Fruit fly (Drosophila melanogaster) whole organism, embryonic: ENCODE results near the gene Sps2.

Experiments used
- BtbVII ChIP-seq: fragments of 200-800 bp; sonication (Bioruptor generic); optimal IDR thresholded peaks from 3 replicates; lab custom pipeline; 2017; ENCODE audit warnings: missing biosample characterization, mild to moderate bottlenecking, missing genetic modification characterization
- CG10209 ChIP-seq: fragments of 200-800 bp; sonication (Bioruptor generic); optimal IDR thresholded peaks from 3 replicates; lab custom pipeline; 2017; ENCODE audit warnings: missing biosample characterization, mild to moderate bottlenecking, missing genetic modification characterization, missing genetic modification reagents
- CG10979 ChIP-seq: fragments of 200-800 bp; sonication (Bioruptor generic); optimal IDR thresholded peaks from 2 replicates; lab custom pipeline; 2018; ENCODE audit warnings: missing biosample characterization, mild to moderate bottlenecking, missing genetic modification characterization, moderate library complexity
- CG12104 ChIP-seq: fragments of 200-800 bp; sonication (Bioruptor generic); optimal IDR thresholded peaks from 3 replicates; lab custom pipeline; 2016; ENCODE audit warnings: missing biosample characterization, missing genetic modification characterization
- CG13775 ChIP-seq: fragments of 200-800 bp; sonication (Bioruptor generic); optimal IDR thresholded peaks from 3 replicates; lab custom pipeline; 2017; ENCODE audit warnings: missing biosample characterization, mild to moderate bottlenecking, missing genetic modification characterization
- CG14014 ChIP-seq: fragments of 200-800 bp; sonication (Bioruptor generic); IDR thresholded peaks from 2 replicates; pipeline ENCODE4 v1.3.6; 2022; ENCODE audit warnings: missing biosample characterization, missing genetic modification characterization
- CG14050 ChIP-seq: fragments of 200-800 bp; sonication (Bioruptor generic); IDR thresholded peaks from 3 replicates; pipeline ENCODE4 v1.3.6; 2022; ENCODE audit warnings: missing biosample characterization, missing genetic modification characterization
- CG14667 ChIP-seq: fragments of 200-800 bp; sonication (Bioruptor generic); IDR thresholded peaks from 2 replicates; pipeline ENCODE4 v1.3.6; 2022; ENCODE audit warnings: missing biosample characterization, missing genetic modification characterization
- CG15269 ChIP-seq: fragments of 200-800 bp; sonication (Bioruptor generic); optimal IDR thresholded peaks from 2 replicates; lab custom pipeline; 2018; ENCODE audit warnings: missing biosample characterization, mild to moderate bottlenecking, missing genetic modification characterization, moderate library complexity
- CG17802 ChIP-seq: fragments of 200-800 bp; sonication (Bioruptor generic); optimal IDR thresholded peaks from 2 replicates; lab custom pipeline; 2018; ENCODE audit warnings: missing biosample characterization, mild to moderate bottlenecking, missing genetic modification characterization, moderate library complexity
- CG17829 ChIP-seq: fragments of 200-800 bp; optimal IDR thresholded peaks from 2 replicates; lab custom pipeline; 2019; ENCODE audit warnings: missing biosample characterization, mild to moderate bottlenecking, missing genetic modification characterization, moderate library complexity
- CG2120 ChIP-seq: fragments of 200-800 bp; sonication (Bioruptor generic); optimal IDR thresholded peaks from 3 replicates; lab custom pipeline; 2016; ENCODE audit warnings: missing biosample characterization, missing genetic modification characterization
- CG2129 ChIP-seq: fragments of 200-800 bp; sonication (Bioruptor generic); IDR thresholded peaks from 2 replicates; pipeline ENCODE4 v1.3.6; 2022; ENCODE audit warnings: missing biosample characterization, missing genetic modification characterization; ENCODE audit not compliant: partially characterized antibody
- CG2712 ChIP-seq: fragments of 200-800 bp; optimal IDR thresholded peaks from 3 replicates; lab custom pipeline; 2019; ENCODE audit warnings: missing biosample characterization, mild to moderate bottlenecking, missing genetic modification characterization, moderate library complexity
- CG34224 ChIP-seq: fragments of 200-800 bp; sonication (Bioruptor generic); IDR thresholded peaks from 3 replicates; pipeline ENCODE4 v1.3.6; 2022; ENCODE audit warnings: missing biosample characterization, missing genetic modification characterization; ENCODE audit not compliant: partially characterized antibody
- CG4360 ChIP-seq: fragments of 200-800 bp; sonication (Bioruptor generic); IDR thresholded peaks from 2 replicates; pipeline ENCODE4 v1.3.6; 2022; ENCODE audit warnings: missing biosample characterization, missing genetic modification characterization
- CG6765 ChIP-seq: fragments of 200-800 bp; sonication (Bioruptor generic); optimal IDR thresholded peaks from 3 replicates; lab custom pipeline; 2017; ENCODE audit warnings: missing biosample characterization, mild to moderate bottlenecking, missing genetic modification characterization
- CG6791 ChIP-seq: fragments of 200-800 bp; sonication (Bioruptor generic); IDR thresholded peaks from 3 replicates; pipeline ENCODE4 v1.3.6; 2022; ENCODE audit warnings: missing biosample characterization, missing genetic modification characterization; ENCODE audit not compliant: partially characterized antibody
- CG7928 ChIP-seq: fragments of 200-800 bp; sonication (Bioruptor generic); optimal IDR thresholded peaks from 2 replicates; lab custom pipeline; 2017; ENCODE audit warnings: missing biosample characterization, mild to moderate bottlenecking, missing genetic modification characterization
- CG9609 ChIP-seq: fragments of 200-800 bp; sonication (Bioruptor generic); optimal IDR thresholded peaks from 3 replicates; lab custom pipeline; 2016; ENCODE audit warnings: missing biosample characterization, missing genetic modification characterization
- CrebB ChIP-seq: fragments of 200-800 bp; sonication (Bioruptor generic); optimal IDR thresholded peaks from 3 replicates; lab custom pipeline; 2018; ENCODE audit warnings: missing biosample characterization, mild to moderate bottlenecking, missing genetic modification characterization
- Dfd ChIP-seq, 2 experiments: fragments of >200 bp; optimal IDR thresholded peaks; 2 replicates each; lab custom pipeline; 2017; ENCODE audit warnings: missing biosample characterization in 2 of 2, missing genetic modification characterization in 2 of 2
- E2f2 ChIP-seq: fragments of 200-800 bp; sonication (Bioruptor generic); IDR thresholded peaks from 2 replicates; pipeline ENCODE4 v1.3.6; 2022; ENCODE audit warnings: missing biosample characterization, missing genetic modification characterization
- ERR ChIP-seq: fragments of 200-800 bp; sonication (Bioruptor generic); optimal IDR thresholded peaks from 2 replicates; lab custom pipeline; 2016; ENCODE audit warnings: missing biosample characterization, missing genetic modification characterization
- Fer2 ChIP-seq: fragments of 200-800 bp; sonication (Bioruptor generic); optimal IDR thresholded peaks from 2 replicates; lab custom pipeline; 2018; ENCODE audit warnings: missing biosample characterization, mild to moderate bottlenecking, missing genetic modification characterization, moderate library complexity
- HLHmδ ChIP-seq: fragments of 200-800 bp; sonication (Bioruptor generic); optimal IDR thresholded peaks from 2 replicates; lab custom pipeline; 2018; ENCODE audit warnings: missing biosample characterization, mild to moderate bottlenecking, missing genetic modification characterization, moderate library complexity
- Hr51 ChIP-seq, 2 experiments: fragments of 200-800 bp; sonication (Bioruptor generic); optimal IDR thresholded peaks; 2 replicates in 1 of 2; 3 replicates in 1 of 2; lab custom pipeline; 2016 to 2018; ENCODE audit warnings: missing biosample characterization in 2 of 2, missing genetic modification characterization in 2 of 2, mild to moderate bottlenecking in 1 of 2, moderate library complexity in 1 of 2
- Hsf ChIP-seq: fragments of 200-800 bp; sonication (Bioruptor generic); optimal IDR thresholded peaks from 3 replicates; lab custom pipeline; 2016; ENCODE audit warnings: missing biosample characterization, missing genetic modification characterization
- MTF-1 ChIP-seq: fragments of 200-800 bp; sonication (Bioruptor generic); optimal IDR thresholded peaks from 2 replicates; lab custom pipeline; 2018; ENCODE audit warnings: missing biosample characterization, mild to moderate bottlenecking, missing genetic modification characterization, borderline replicate concordance
- Ptx1 ChIP-seq: fragments of 200-800 bp; sonication (Bioruptor generic); IDR thresholded peaks from 2 replicates; pipeline ENCODE4 v1.3.6; 2022; ENCODE audit warnings: missing biosample characterization, missing genetic modification characterization
- Xrp1 ChIP-seq: fragments of 200-800 bp; sonication (Bioruptor generic); IDR thresholded peaks from 2 replicates; pipeline ENCODE4 v1.3.6; 2022; ENCODE audit warnings: missing biosample characterization, missing genetic modification characterization
- cas ChIP-seq: fragments of 200-800 bp; sonication (Bioruptor generic); IDR thresholded peaks from 2 replicates; pipeline ENCODE4 v1.3.6; 2022; ENCODE audit warnings: missing biosample characterization, missing genetic modification characterization
- chif ChIP-seq, 2 experiments: fragments of 200-800 bp; sonication (Bioruptor generic); optimal IDR thresholded peaks; 3 replicates each; lab custom pipeline; 2016; ENCODE audit warnings: missing biosample characterization in 2 of 2, missing genetic modification characterization in 2 of 2
- gro ChIP-seq: fragments of 200-800 bp; sonication (Bioruptor generic); optimal IDR thresholded peaks from 2 replicates; lab custom pipeline; 2016; ENCODE audit warnings: missing biosample characterization, missing genetic modification characterization
- hb ChIP-seq: fragments of 200-800 bp; sonication (Bioruptor generic); IDR thresholded peaks from 3 replicates; pipeline ENCODE4 v1.3.6; 2022; ENCODE audit warnings: missing biosample characterization, missing genetic modification characterization; ENCODE audit not compliant: partially characterized antibody
- hbn ChIP-seq: fragments of 200-800 bp; sonication (Bioruptor generic); IDR thresholded peaks from 2 replicates; pipeline ENCODE4 v1.3.6; 2022; ENCODE audit warnings: missing biosample characterization, missing genetic modification characterization; ENCODE audit not compliant: partially characterized antibody
- jing ChIP-seq: fragments of 200-800 bp; sonication (Bioruptor generic); optimal IDR thresholded peaks from 2 replicates; lab custom pipeline; 2018; ENCODE audit warnings: missing biosample characterization, mild to moderate bottlenecking, missing genetic modification characterization
- klu ChIP-seq: fragments of 200-800 bp; sonication (Bioruptor generic); IDR thresholded peaks from 2 replicates; pipeline ENCODE4 v1.3.6; 2022; ENCODE audit warnings: missing biosample characterization, missing genetic modification characterization
- knrl ChIP-seq: fragments of 200-800 bp; sonication (Bioruptor generic); IDR thresholded peaks from 3 replicates; pipeline ENCODE4 v1.3.6; 2022; ENCODE audit warnings: missing biosample characterization, missing genetic modification characterization; ENCODE audit not compliant: partially characterized antibody
- lbe ChIP-seq: fragments of 200-800 bp; sonication (Bioruptor generic); optimal IDR thresholded peaks from 2 replicates; lab custom pipeline; 2016; ENCODE audit warnings: missing biosample characterization, mild to moderate bottlenecking, missing genetic modification characterization
- nmo ChIP-seq: fragments of 200-800 bp; sonication (Bioruptor generic); optimal IDR thresholded peaks from 2 replicates; lab custom pipeline; 2018; ENCODE audit warnings: missing biosample characterization, mild to moderate bottlenecking, missing genetic modification characterization, moderate library complexity
- pzg ChIP-seq: fragments of 200-800 bp; sonication (Bioruptor generic); optimal IDR thresholded peaks from 3 replicates; lab custom pipeline; 2018; ENCODE audit warnings: missing biosample characterization, mild to moderate bottlenecking, missing genetic modification characterization, moderate library complexity
- row ChIP-seq: fragments of 200-800 bp; sonication (Bioruptor generic); IDR thresholded peaks from 3 replicates; pipeline ENCODE4 v1.3.6; 2022; ENCODE audit warnings: missing biosample characterization, missing genetic modification characterization
- sima ChIP-seq: fragments of 200-800 bp; sonication (Bioruptor generic); optimal IDR thresholded peaks from 2 replicates; lab custom pipeline; 2016; ENCODE audit warnings: missing biosample characterization, missing genetic modification characterization
- sr ChIP-seq: fragments of 200-800 bp; sonication (Bioruptor generic); IDR thresholded peaks from 3 replicates; pipeline ENCODE4 v1.3.6; 2022; ENCODE audit warnings: missing biosample characterization, missing genetic modification characterization
- ssp ChIP-seq: fragments of 200-800 bp; sonication (Bioruptor generic); IDR thresholded peaks from 2 replicates; pipeline ENCODE4 v1.3.6; 2022; ENCODE audit warnings: missing biosample characterization, missing genetic modification characterization
- trem ChIP-seq: fragments of 200-800 bp; optimal IDR thresholded peaks from 3 replicates; lab custom pipeline; 2019; ENCODE audit warnings: missing biosample characterization, mild to moderate bottlenecking, missing genetic modification characterization, moderate library complexity
- twi ChIP-seq: fragments of 200-800 bp; optimal IDR thresholded peaks from 2 replicates; lab custom pipeline; 2019; ENCODE audit warnings: missing biosample characterization, mild to moderate bottlenecking, missing genetic modification characterization, moderate library complexity
- vnd ChIP-seq: fragments of 200-800 bp; sonication (Bioruptor generic); IDR thresholded peaks from 3 replicates; pipeline ENCODE4 v1.3.6; 2022; ENCODE audit warnings: missing biosample characterization, missing genetic modification characterization; ENCODE audit not compliant: partially characterized antibody

Gene Sps2

DNA sequence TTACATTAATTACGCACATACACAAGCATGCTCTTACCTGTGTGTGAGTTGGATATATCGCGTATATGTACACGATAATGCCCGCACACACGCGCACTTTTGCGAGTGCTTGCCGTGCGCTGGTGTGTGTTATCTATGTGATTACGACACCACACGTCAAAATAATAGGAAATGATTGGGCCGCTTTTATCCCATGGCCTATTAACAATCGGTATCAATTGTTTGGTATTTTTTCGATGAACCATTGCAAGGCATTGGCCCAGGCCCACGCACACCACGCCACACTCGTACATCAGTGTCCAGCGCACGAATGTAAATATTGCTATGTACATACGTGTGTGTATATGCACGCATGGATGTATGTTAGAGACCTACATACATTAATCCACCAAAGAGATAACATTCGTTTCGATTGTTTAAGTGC is 7.5 kb upstream of the Sps2 start (continued):
- TF ChIP-seq CG17802 (no peak), Xrp1 (GFP tag; lab: Robert Waterston, UW) (peak; percentile 67), CG15269 (tag; lab: Kevin White, UChicago) (peak; percentile 36), Hr51 (GFP tag; optimal IDR thresholded peaks at IDR 0.05; lab: Kevin White, UChicago) (peak in 1 of 2 experiments; percentile 40), CG17829 (peak; percentile 63), E2f2 (GFP tag; lab: Robert Waterston, UW) (peak; percentile 30; the same call in 1 of the 2 replicates), CG12104 (GFP tag; lab: Kevin White, UChicago) (no peak), CG14014 (GFP tag; lab: Robert Waterston, UW) (peak; percentile 56; the same call in 1 of the 2 replicates), ERR (GFP tag; lab: Kevin White, UChicago) (peak; percentile 44), jing (GFP tag; lab: Kevin White, UChicago) (no peak), CG7928 (GFP tag; lab: Kevin White, UChicago) (no peak), CG10209 (GFP tag; lab: Kevin White, UChicago) (peak; percentile 63), CG2129 (GFP tag; lab: Robert Waterston, UW) (no peak), twi (peak; percentile 51), BtbVII (GFP tag; lab: Kevin White, UChicago) (peak; percentile 71), CG14667 (GFP tag; lab: Robert Waterston, UW) (no peak), Fer2 (tag; lab: Kevin White, UChicago) (peak; percentile 38), Hsf (GFP tag; lab: Kevin White, UChicago) (peak; percentile 44), Ptx1 (GFP tag; lab: Robert Waterston, UW) (peak; percentile 35; the same call in 1 of the 2 replicates), klu (GFP tag; lab: Robert Waterston, UW) (no peak), CG2120 (GFP tag; lab: Kevin White, UChicago) (peak; percentile 69), chif (GFP tag; optimal IDR thresholded peaks at IDR 0.05; lab: Kevin White, UChicago) (peak in 1 of 2 experiments; percentile 41), CG34224 (GFP tag; lab: Robert Waterston, UW) (peak; percentile 66), knrl (GFP tag; lab: Robert Waterston, UW) (peak; percentile 12; the same call in 1 of the 3 replicates), CG2712 (tag; lab: Kevin White, UChicago) (peak; percentile 56), row (GFP tag; lab: Robert Waterston, UW) (peak; percentile 70; the same call in 2 of the 3 replicates), lbe (peak; percentile 72), pzg (GFP tag; lab: Kevin White, UChicago) (peak; percentile 58), hb (no peak), HLHmδ (GFP tag; lab: Kevin White, UChicago) (peak; percentile 93), gro (GFP tag; lab: Kevin White, UChicago) (peak; percentile 82), vnd (GFP tag; lab: Robert Waterston, UW) (no peak; the same call in 2 of the 3 replicates), CG9609 (GFP tag; lab: Kevin White, UChicago) (peak; percentile 26), sr (GFP tag; lab: Robert Waterston, UW) (no peak), CG14050 (GFP tag; lab: Robert Waterston, UW) (no peak)
- TF ChIP-seq, all 482 proteins: peak for 284

dm6 chr2L:10339212-10339721 is 3.1 kb upstream of the Sps2 start, which contains the start of gene SamDC:
Gene SamDC, plus strand, starts transcription at chr2L:10339457.
- TF ChIP-seq CG4360 (GFP tag; lab: Robert Waterston, UW) = 0 out of 2 replicates have a peak, but pooled peaks have one; percentile 31
- peak; percentile 45 for TF ChIP-seq trem
- TF ChIP-seq MTF-1 = no peak
- peak; percentile 98 for TF ChIP-seq ssp (GFP tag; lab: Robert Waterston, UW)
- peak; percentile 45 for TF ChIP-seq CG13775 (GFP tag; lab: Kevin White, UChicago)
- 0 out of 2 replicates have a peak, but pooled peaks have one; percentile 13 for TF ChIP-seq cas
- TF ChIP-seq CrebB (tag; lab: Kevin White, UChicago) = peak; percentile 18
- TF ChIP-seq CG6791 (GFP tag; lab: Robert Waterston, UW) = peak; percentile 87
- TF ChIP-seq Dfd (GFP tag; optimal IDR thresholded peaks at IDR 0.05; lab: Kevin White, UChicago) = peak in 1 of 2 experiments; percentile 77
- TF ChIP-seq CG10979 (tag; lab: Kevin White, UChicago) = peak; percentile 16
- TF ChIP-seq CG6765 (GFP tag; lab: Kevin White, UChicago) = peak; percentile 31
- TF ChIP-seq nmo = peak; percentile 46
- no peak for TF ChIP-seq sima (GFP tag; lab: Kevin White, UChicago)
- TF ChIP-seq hbn (GFP tag; lab: Robert Waterston, UW) = peak; percentile 54
